Fruit fly (Drosophila melanogaster) whole organism, embryonic: ENCODE results near the gene CG46304.

Experiments
- Ada2b ChIP-seq: fragments of 200-800 bp; sonication (Bioruptor generic); IDR thresholded peaks from 2 replicates; pipeline ENCODE4 v1.3.6; 2022; ENCODE audit warnings: missing biosample characterization, missing genetic modification characterization
- Asciz ChIP-seq: fragments of 200-800 bp; sonication (Bioruptor generic); optimal IDR thresholded peaks from 2 replicates; lab custom pipeline; 2017; ENCODE audit warnings: missing biosample characterization, mild to moderate bottlenecking, missing genetic modification characterization, missing genetic modification reagents
- BEAF-32 ChIP-seq: fragments of 200-800 bp; sonication (Bioruptor generic); optimal IDR thresholded peaks from 3 replicates; lab custom pipeline; 2017; ENCODE audit warnings: missing biosample characterization, missing genetic modification characterization, mild to moderate bottlenecking, moderate library complexity, missing genetic modification reagents
- CG10366 ChIP-seq: fragments of 200-800 bp; sonication (Bioruptor generic); IDR thresholded peaks from 2 replicates; pipeline ENCODE4 v1.3.6; 2022; ENCODE audit warnings: missing biosample characterization, missing genetic modification characterization
- CG11093 ChIP-seq: fragments of 200-800 bp; sonication (Bioruptor generic); IDR thresholded peaks from 3 replicates; pipeline ENCODE4 v1.3.6; 2022; ENCODE audit warnings: missing biosample characterization, missing genetic modification characterization
- CG11398 ChIP-seq: fragments of 200-800 bp; sonication (Bioruptor generic); optimal IDR thresholded peaks from 2 replicates; lab custom pipeline; 2016; ENCODE audit warnings: missing biosample characterization, missing genetic modification characterization
- CG15073 ChIP-seq: fragments of 200-800 bp; sonication (Bioruptor generic); optimal IDR thresholded peaks from 2 replicates; lab custom pipeline; 2016; ENCODE audit warnings: missing biosample characterization, missing genetic modification characterization
- CG15601 ChIP-seq: fragments of 200-800 bp; sonication (Bioruptor generic); optimal IDR thresholded peaks from 3 replicates; lab custom pipeline; 2019; ENCODE audit warnings: missing biosample characterization, mild to moderate bottlenecking, missing genetic modification characterization, moderate library complexity
- CG16779 ChIP-seq: fragments of 200-800 bp; sonication (Bioruptor generic); IDR thresholded peaks from 2 replicates; pipeline ENCODE4 v1.3.6; 2022; ENCODE audit warnings: missing biosample characterization, missing genetic modification characterization
- CG16815 ChIP-seq: fragments of 200-800 bp; sonication (Bioruptor generic); optimal IDR thresholded peaks from 3 replicates; lab custom pipeline; 2017; ENCODE audit warnings: missing biosample characterization, mild to moderate bottlenecking, missing genetic modification characterization
- CG17359 ChIP-seq: fragments of 200-800 bp; sonication (Bioruptor generic); optimal IDR thresholded peaks from 3 replicates; lab custom pipeline; 2018; ENCODE audit warnings: missing biosample characterization, mild to moderate bottlenecking, missing genetic modification characterization, moderate library complexity
- CG18262 ChIP-seq: fragments of 200-800 bp; optimal IDR thresholded peaks from 3 replicates; lab custom pipeline; 2019; ENCODE audit warnings: missing biosample characterization, mild to moderate bottlenecking, missing genetic modification characterization, moderate library complexity
- CG31388 ChIP-seq: fragments of 200-800 bp; sonication (Bioruptor generic); optimal IDR thresholded peaks from 2 replicates; lab custom pipeline; 2016; ENCODE audit warnings: missing biosample characterization, missing genetic modification characterization
- CG32772 ChIP-seq: fragments of 200-800 bp; sonication (Bioruptor generic); IDR thresholded peaks from 2 replicates; pipeline ENCODE4 v1.3.6; 2022; ENCODE audit warnings: missing biosample characterization, missing genetic modification characterization
- CG43689 ChIP-seq: fragments of 200-800 bp; sonication (Bioruptor generic); IDR thresholded peaks from 2 replicates; pipeline ENCODE4 v1.3.6; 2022; ENCODE audit warnings: missing biosample characterization, missing genetic modification characterization
- CG4424 ChIP-seq: fragments of 200-800 bp; sonication (Bioruptor generic); optimal IDR thresholded peaks from 3 replicates; lab custom pipeline; 2016; ENCODE audit warnings: missing biosample characterization, missing genetic modification characterization
- CG4820 ChIP-seq: fragments of 200-800 bp; sonication (Bioruptor generic); optimal IDR thresholded peaks from 3 replicates; lab custom pipeline; 2016; ENCODE audit warnings: missing biosample characterization, missing genetic modification characterization
- CG9609 ChIP-seq: fragments of 200-800 bp; sonication (Bioruptor generic); optimal IDR thresholded peaks from 3 replicates; lab custom pipeline; 2016; ENCODE audit warnings: missing biosample characterization, missing genetic modification characterization
- CG9797 ChIP-seq: fragments of 200-800 bp; sonication (Bioruptor generic); optimal IDR thresholded peaks from 3 replicates; lab custom pipeline; 2018; ENCODE audit warnings: missing biosample characterization, mild to moderate bottlenecking, missing genetic modification characterization
- CG9876 ChIP-seq: fragments of 200-800 bp; sonication (Bioruptor generic); optimal IDR thresholded peaks from 2 replicates; lab custom pipeline; 2016; ENCODE audit warnings: missing biosample characterization, missing genetic modification characterization
- D19B ChIP-seq: fragments of 200-800 bp; sonication (Bioruptor generic); optimal IDR thresholded peaks from 2 replicates; lab custom pipeline; 2017; ENCODE audit warnings: missing biosample characterization, mild to moderate bottlenecking, missing genetic modification characterization
- Dll ChIP-seq: fragments of 200-800 bp; sonication (Bioruptor generic); IDR thresholded peaks from 4 replicates; pipeline ENCODE4 v1.3.6; 2022; ENCODE audit warnings: missing biosample characterization, missing genetic modification characterization; ENCODE audit not compliant: partially characterized antibody
- Gug ChIP-seq: fragments of 200-800 bp; sonication (Bioruptor generic); IDR thresholded peaks from 4 replicates; pipeline ENCODE4 v1.3.6; 2022; ENCODE audit warnings: missing biosample characterization, missing genetic modification characterization
- Jarid2 ChIP-seq: fragments of 200-800 bp; sonication (Bioruptor generic); optimal IDR thresholded peaks from 3 replicates; lab custom pipeline; 2017; ENCODE audit warnings: mild to moderate bottlenecking, missing biosample characterization, missing genetic modification reagents, missing genetic modification characterization
- NC2β ChIP-seq: fragments of 200-800 bp; sonication (Bioruptor generic); optimal IDR thresholded peaks from 2 replicates; lab custom pipeline; 2016; ENCODE audit warnings: missing biosample characterization, missing genetic modification characterization
- Nf-YB ChIP-seq: fragments of 200-800 bp; sonication (Bioruptor generic); optimal IDR thresholded peaks from 3 replicates; lab custom pipeline; 2019; ENCODE audit warnings: missing biosample characterization, mild to moderate bottlenecking, missing genetic modification characterization, moderate library complexity
- Optix ChIP-seq: fragments of 200-800 bp; sonication (Bioruptor generic); IDR thresholded peaks from 3 replicates; pipeline ENCODE4 v1.3.6; 2022; ENCODE audit warnings: missing biosample characterization, missing genetic modification characterization
- Ptx1 ChIP-seq: fragments of 200-800 bp; sonication (Bioruptor generic); IDR thresholded peaks from 2 replicates; pipeline ENCODE4 v1.3.6; 2022; ENCODE audit warnings: missing biosample characterization, missing genetic modification characterization
- Rfx ChIP-seq: fragments of 200-800 bp; sonication (Bioruptor generic); IDR thresholded peaks from 2 replicates; pipeline ENCODE4 v1.3.6; 2022; ENCODE audit warnings: missing biosample characterization, missing genetic modification characterization
- Six4 ChIP-seq: fragments of 200-800 bp; sonication (Bioruptor generic); optimal IDR thresholded peaks from 2 replicates; lab custom pipeline; 2016; ENCODE audit warnings: missing biosample characterization, missing genetic modification characterization
- Sry-δ ChIP-seq: fragments of 200-800 bp; sonication (Bioruptor generic); optimal IDR thresholded peaks from 2 replicates; lab custom pipeline; 2016; ENCODE audit warnings: missing biosample characterization, missing genetic modification characterization
- Xrp1 ChIP-seq: fragments of 200-800 bp; sonication (Bioruptor generic); IDR thresholded peaks from 2 replicates; pipeline ENCODE4 v1.3.6; 2022; ENCODE audit warnings: missing biosample characterization, missing genetic modification characterization
- bcd ChIP-seq: fragments of 200-800 bp; sonication (Bioruptor generic); optimal IDR thresholded peaks from 2 replicates; lab custom pipeline; 2017; ENCODE audit warnings: missing biosample characterization, mild to moderate bottlenecking, missing genetic modification characterization
- chif ChIP-seq, 2 experiments: fragments of 200-800 bp; sonication (Bioruptor generic); optimal IDR thresholded peaks; 3 replicates each; lab custom pipeline; 2016; ENCODE audit warnings: missing biosample characterization in 2 of 2, missing genetic modification characterization in 2 of 2
- dmrt99B ChIP-seq: fragments of 200-800 bp; sonication (Bioruptor generic); optimal IDR thresholded peaks from 2 replicates; lab custom pipeline; 2018; ENCODE audit warnings: missing biosample characterization, mild to moderate bottlenecking, missing genetic modification characterization, moderate library complexity
- dpn ChIP-seq, 2 experiments: fragments of 200-800 bp; sonication (Bioruptor generic); optimal IDR thresholded peaks; 3 replicates each; lab custom pipeline; 2016; ENCODE audit warnings: missing biosample characterization in 2 of 2, missing genetic modification characterization in 2 of 2
- gem ChIP-seq: fragments of 200-800 bp; sonication (Bioruptor generic); optimal IDR thresholded peaks from 2 replicates; lab custom pipeline; 2019; ENCODE audit warnings: missing biosample characterization, mild to moderate bottlenecking, missing genetic modification characterization, moderate library complexity
- lola ChIP-seq, 3 experiments: fragments of >200 bp in 2 of 3; fragments of 200-800 bp in 1 of 3; sonication (Bioruptor generic) in 1 of 3; optimal IDR thresholded peaks; 2 replicates each; lab custom pipeline; 2017 to 2019; ENCODE audit warnings: missing biosample characterization in 3 of 3, missing genetic modification characterization in 3 of 3, mild to moderate bottlenecking in 1 of 3, moderate library complexity in 1 of 3
- nerfin-1 ChIP-seq: fragments of 200-800 bp; sonication (Bioruptor generic); optimal IDR thresholded peaks from 3 replicates; lab custom pipeline; 2019; ENCODE audit warnings: missing biosample characterization, mild to moderate bottlenecking, missing genetic modification characterization, moderate library complexity
- ro ChIP-seq: fragments of 200-800 bp; sonication (Bioruptor generic); IDR thresholded peaks from 2 replicates; pipeline ENCODE4 v1.3.6; 2022; ENCODE audit warnings: missing biosample characterization, missing genetic modification characterization
- row ChIP-seq: fragments of 200-800 bp; sonication (Bioruptor generic); IDR thresholded peaks from 3 replicates; pipeline ENCODE4 v1.3.6; 2022; ENCODE audit warnings: missing biosample characterization, missing genetic modification characterization
- shn ChIP-seq: fragments of 200-800 bp; sonication (Bioruptor generic); optimal IDR thresholded peaks from 3 replicates; lab custom pipeline; 2016; ENCODE audit warnings: missing biosample characterization, missing genetic modification characterization
- sna ChIP-seq: fragments of 200-800 bp; sonication (Bioruptor generic); IDR thresholded peaks from 2 replicates; pipeline ENCODE4 v1.3.6; 2022; ENCODE audit warnings: missing biosample characterization, missing genetic modification characterization; ENCODE audit not compliant: partially characterized antibody
- sr ChIP-seq: fragments of 200-800 bp; sonication (Bioruptor generic); IDR thresholded peaks from 3 replicates; pipeline ENCODE4 v1.3.6; 2022; ENCODE audit warnings: missing biosample characterization, missing genetic modification characterization
- stwl ChIP-seq: fragments of 200-800 bp; sonication (Bioruptor generic); optimal IDR thresholded peaks from 3 replicates; lab custom pipeline; 2018; ENCODE audit warnings: missing biosample characterization, mild to moderate bottlenecking, missing genetic modification characterization, moderate library complexity
- tll ChIP-seq, 2 experiments: fragments of 200-800 bp in 1 of 2; fragments of >200 bp in 1 of 2; sonication (Bioruptor generic) in 1 of 2; optimal IDR thresholded peaks; 2 replicates each; lab custom pipeline; 2017 to 2019; ENCODE audit warnings: missing biosample characterization in 2 of 2, missing genetic modification characterization in 2 of 2, mild to moderate bottlenecking in 1 of 2, moderate library complexity in 1 of 2
- tup ChIP-seq: fragments of 200-800 bp; sonication (Bioruptor generic); optimal IDR thresholded peaks from 2 replicates; lab custom pipeline; 2016; ENCODE audit warnings: missing biosample characterization, mild to moderate bottlenecking, missing genetic modification characterization, moderate library complexity
- twi ChIP-seq: fragments of 200-800 bp; optimal IDR thresholded peaks from 2 replicates; lab custom pipeline; 2019; ENCODE audit warnings: missing biosample characterization, mild to moderate bottlenecking, missing genetic modification characterization, moderate library complexity
- wor ChIP-seq: fragments of 200-800 bp; sonication (Bioruptor generic); IDR thresholded peaks from 2 replicates; pipeline ENCODE4 v1.3.6; 2022; ENCODE audit warnings: missing biosample characterization, missing genetic modification characterization

Gene CG46304

dm6 chr2L:18899254-18899653, 46.9 kb upstream of the CG46304 start (continued):
- peak; percentile 8 for TF ChIP-seq CG31388 (GFP tag; lab: Kevin White, UChicago)
- no peak for TF ChIP-seq sna
- TF ChIP-seq Nf-YB (GFP tag; lab: Kevin White, UChicago), result peak; percentile 61
- peak; percentile 70 for TF ChIP-seq CG16815 (GFP tag; lab: Kevin White, UChicago)
- TF ChIP-seq BEAF-32, result no peak

DNA sequence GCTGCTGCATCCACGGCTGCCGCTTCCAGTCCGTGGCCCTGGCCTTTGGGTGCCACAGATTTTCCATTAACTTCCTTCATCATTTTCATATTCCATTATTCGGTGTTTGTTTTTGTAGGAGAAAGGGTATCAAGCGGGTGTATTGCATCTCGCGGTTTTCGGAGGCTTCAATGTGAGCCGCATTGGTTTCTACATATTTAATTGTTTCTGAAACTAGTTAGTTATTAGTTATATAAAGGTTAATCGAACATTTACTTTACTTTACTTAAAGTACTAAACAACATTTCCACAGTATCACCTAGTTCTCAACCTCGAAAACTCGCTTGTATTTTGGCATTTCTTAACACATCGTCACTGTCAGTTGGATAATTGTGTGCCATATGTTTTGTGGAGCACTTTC, 46.2 kb upstream of the CG46304 start:
- TF ChIP-seq Gug, result peak; percentile 57; the same call in 2 of the 4 replicates
- peak; percentile 21 to 41 for TF ChIP-seq dpn (GFP tag; optimal IDR thresholded peaks at IDR 0.05; lab: Kevin White, UChicago)
- peak; percentile 17; the same call in 1 of the 2 replicates for TF ChIP-seq CG10366 (GFP tag; lab: Robert Waterston, UW)
- TF ChIP-seq Xrp1 (GFP tag; lab: Robert Waterston, UW), result peak; percentile 83
- TF ChIP-seq ro (GFP tag; lab: Robert Waterston, UW), result no peak
- peak; percentile 83 for TF ChIP-seq CG18262
- TF ChIP-seq D19B (GFP tag; lab: Kevin White, UChicago), result peak; percentile 57
- no peak for TF ChIP-seq Dll (GFP tag; lab: Robert Waterston, UW)
- peak; percentile 36 for TF ChIP-seq nerfin-1
- TF ChIP-seq CG15073 (GFP tag; lab: Kevin White, UChicago), result peak; percentile 3
- peak; percentile 38 for TF ChIP-seq CG4820 (GFP tag; lab: Kevin White, UChicago)
- TF ChIP-seq row, result peak; percentile 68
- peak; percentile 54; the same call in 1 of the 3 replicates for TF ChIP-seq CG11093 (GFP tag; lab: Robert Waterston, UW)
- TF ChIP-seq CG11398 (GFP tag; lab: Kevin White, UChicago), result no peak
- TF ChIP-seq chif (GFP tag; optimal IDR thresholded peaks at IDR 0.05; lab: Kevin White, UChicago), result peak; percentile 36 to 68
- peak; percentile 12 for TF ChIP-seq CG9609 (GFP tag; lab: Kevin White, UChicago)
- TF ChIP-seq CG9797 (GFP tag; lab: Kevin White, UChicago), result no peak
- peak; percentile 35 for TF ChIP-seq Six4 (GFP tag; lab: Kevin White, UChicago)
- peak; percentile 59 for TF ChIP-seq CG4424 (GFP tag; lab: Kevin White, UChicago)
- TF ChIP-seq Asciz, result peak; percentile 44
- TF ChIP-seq Ptx1 (GFP tag; lab: Robert Waterston, UW), result peak; percentile 37; the same call in 1 of the 2 replicates
- no peak for TF ChIP-seq tll (GFP tag; optimal IDR thresholded peaks at IDR 0.05; lab: Kevin White, UChicago)
- peak; percentile 67; the same call in 1 of the 2 replicates for TF ChIP-seq CG32772 (GFP tag; lab: Robert Waterston, UW)
- 0 out of 3 replicates have a peak, but pooled peaks have one; percentile 20 for TF ChIP-seq Optix (GFP tag; lab: Robert Waterston, UW)
- peak; percentile 30 for TF ChIP-seq tup (GFP tag; lab: Kevin White, UChicago)
- TF ChIP-seq gem (tag; lab: Kevin White, UChicago), result peak; percentile 79
- TF ChIP-seq Jarid2 (GFP tag; lab: Kevin White, UChicago), result peak; percentile 3
- TF ChIP-seq Rfx (GFP tag; lab: Robert Waterston, UW), result 0 out of 2 replicates have a peak, but pooled peaks have one; percentile 27
- peak; percentile 24 for TF ChIP-seq NC2β (GFP tag; lab: Kevin White, UChicago)
- TF ChIP-seq shn (GFP tag; lab: Kevin White, UChicago), result peak; percentile 24
- peak; percentile 4 for TF ChIP-seq bcd (GFP tag; lab: Kevin White, UChicago)
- peak; percentile 33 for TF ChIP-seq twi (tag; lab: Kevin White, UChicago)
- no peak for TF ChIP-seq CG43689
- TF ChIP-seq CG17359 (tag; lab: Kevin White, UChicago), result peak; percentile 71
- no peak for TF ChIP-seq sr
- TF ChIP-seq Ada2b (GFP tag; lab: Robert Waterston, UW), result peak; percentile 23; the same call in 1 of the 2 replicates
- TF ChIP-seq lola (GFP tag; optimal IDR thresholded peaks at IDR 0.05; lab: Kevin White, UChicago), result peak in 1 of 3 experiments; percentile 70
- TF ChIP-seq CG15601 (tag; lab: Kevin White, UChicago), result peak; percentile 53
- peak; percentile 42; the same call in 1 of the 2 replicates for TF ChIP-seq wor
- peak; percentile 25 for TF ChIP-seq stwl (tag; lab: Kevin White, UChicago)
- TF ChIP-seq dmrt99B, result peak; percentile 74
- no peak for TF ChIP-seq CG16779
- no peak for TF ChIP-seq Sry-δ (GFP tag; lab: Kevin White, UChicago)
- TF ChIP-seq CG9876 (GFP tag; lab: Kevin White, UChicago), result no peak
